Fruit fly (Drosophila melanogaster) whole organism, embryonic: ENCODE data around the gene slif.

ENCODE experiments used
- Ada2b ChIP-seq: fragments of 200-800 bp; sonication (Bioruptor generic); IDR thresholded peaks from 2 replicates; pipeline ENCODE4 v1.3.6; 2022; ENCODE audit warnings: missing biosample characterization, missing genetic modification characterization
- Awh ChIP-seq: fragments of 200-800 bp; sonication (Bioruptor generic); IDR thresholded peaks from 2 replicates; pipeline ENCODE4, ENCODE4 v1.3.6; 2022; ENCODE audit warnings: missing biosample characterization, missing genetic modification characterization
- CG10147 ChIP-seq: fragments of 200-800 bp; sonication (Bioruptor generic); optimal IDR thresholded peaks from 2 replicates; lab custom pipeline; 2019; ENCODE audit warnings: missing biosample characterization, mild to moderate bottlenecking, missing genetic modification characterization, moderate library complexity
- CG1024 ChIP-seq: fragments of 200-800 bp; sonication (Bioruptor generic); IDR thresholded peaks from 2 replicates; pipeline ENCODE4 v1.3.6; 2022; ENCODE audit warnings: missing biosample characterization, missing genetic modification characterization
- CG10321 ChIP-seq: fragments of 200-800 bp; sonication (Bioruptor generic); IDR thresholded peaks from 2 replicates; pipeline ENCODE4 v1.3.6; 2022; ENCODE audit warnings: missing biosample characterization, missing genetic modification characterization
- CG11695 ChIP-seq: fragments of 200-800 bp; sonication (Bioruptor generic); IDR thresholded peaks from 3 replicates; pipeline ENCODE4 v1.3.6; 2022; ENCODE audit warnings: missing biosample characterization, missing genetic modification characterization
- CG15696 ChIP-seq: fragments of 200-800 bp; sonication (Bioruptor generic); optimal IDR thresholded peaks from 2 replicates; lab custom pipeline; 2019; ENCODE audit warnings: missing biosample characterization, mild to moderate bottlenecking, missing genetic modification characterization, moderate library complexity
- CG16813 ChIP-seq: fragments of 200-800 bp; sonication (Bioruptor generic); IDR thresholded peaks from 3 replicates; pipeline ENCODE4 v1.3.6; 2022; ENCODE audit warnings: missing biosample characterization, missing genetic modification characterization; ENCODE audit not compliant: partially characterized antibody
- CG18599 ChIP-seq: fragments of 200-800 bp; sonication (Bioruptor generic); optimal IDR thresholded peaks from 3 replicates; lab custom pipeline; 2017; ENCODE audit warnings: missing biosample characterization, missing genetic modification characterization, mild to moderate bottlenecking, moderate library complexity, missing genetic modification reagents
- CG2129 ChIP-seq: fragments of 200-800 bp; sonication (Bioruptor generic); IDR thresholded peaks from 2 replicates; pipeline ENCODE4 v1.3.6; 2022; ENCODE audit warnings: missing biosample characterization, missing genetic modification characterization; ENCODE audit not compliant: partially characterized antibody
- CG2199 ChIP-seq: fragments of 200-800 bp; sonication (Bioruptor generic); IDR thresholded peaks from 3 replicates; pipeline ENCODE4 v1.3.6; 2022; ENCODE audit warnings: missing biosample characterization, missing genetic modification characterization
- CG2712 ChIP-seq: fragments of 200-800 bp; optimal IDR thresholded peaks from 3 replicates; lab custom pipeline; 2019; ENCODE audit warnings: missing biosample characterization, mild to moderate bottlenecking, missing genetic modification characterization, moderate library complexity
- CG3163 ChIP-seq: fragments of 200-800 bp; sonication (Bioruptor generic); optimal IDR thresholded peaks from 3 replicates; lab custom pipeline; 2016; ENCODE audit warnings: missing biosample characterization, missing genetic modification characterization
- CG34376 ChIP-seq: fragments of 200-800 bp; sonication (Bioruptor generic); optimal IDR thresholded peaks from 2 replicates; lab custom pipeline; 2018; ENCODE audit warnings: missing biosample characterization, mild to moderate bottlenecking, missing genetic modification characterization
- CG4328 ChIP-seq: fragments of 200-800 bp; sonication (Bioruptor generic); optimal IDR thresholded peaks from 3 replicates; lab custom pipeline; 2017; ENCODE audit warnings: missing biosample characterization, missing genetic modification reagents, missing genetic modification characterization
- CG4854 ChIP-seq: fragments of 200-800 bp; sonication (Bioruptor generic); optimal IDR thresholded peaks from 2 replicates; lab custom pipeline; 2016; ENCODE audit warnings: missing biosample characterization, missing genetic modification characterization, inconsistent platforms
- CG5245 ChIP-seq: fragments of 200-800 bp; sonication (Bioruptor generic); optimal IDR thresholded peaks from 3 replicates; lab custom pipeline; 2016; ENCODE audit warnings: missing biosample characterization, missing genetic modification characterization
- CG6254 ChIP-seq: fragments of 200-800 bp; sonication (Bioruptor generic); optimal IDR thresholded peaks from 3 replicates; lab custom pipeline; 2017; ENCODE audit warnings: mild to moderate bottlenecking, missing biosample characterization, missing genetic modification reagents, missing genetic modification characterization
- CG6683 ChIP-seq: fragments of 200-800 bp; sonication (Bioruptor generic); optimal IDR thresholded peaks from 2 replicates; lab custom pipeline; 2017; ENCODE audit warnings: missing biosample characterization, mild to moderate bottlenecking, missing genetic modification characterization, missing genetic modification reagents
- CG6791 ChIP-seq: fragments of 200-800 bp; sonication (Bioruptor generic); IDR thresholded peaks from 3 replicates; pipeline ENCODE4 v1.3.6; 2022; ENCODE audit warnings: missing biosample characterization, missing genetic modification characterization; ENCODE audit not compliant: partially characterized antibody
- CG8765 ChIP-seq: fragments of 200-800 bp; sonication (Bioruptor generic); IDR thresholded peaks from 2 replicates; pipeline ENCODE4 v1.3.6; 2022; ENCODE audit warnings: missing biosample characterization, missing genetic modification characterization
- CG8924 ChIP-seq: fragments of 200-800 bp; optimal IDR thresholded peaks from 3 replicates; lab custom pipeline; 2019; ENCODE audit warnings: missing biosample characterization, mild to moderate bottlenecking, missing genetic modification characterization, moderate library complexity
- Camta ChIP-seq: fragments of 200-800 bp; sonication (Bioruptor generic); optimal IDR thresholded peaks from 2 replicates; lab custom pipeline; 2016; ENCODE audit warnings: missing biosample characterization, missing genetic modification characterization
- CoRest ChIP-seq: fragments of 200-800 bp; sonication (Bioruptor generic); optimal IDR thresholded peaks from 3 replicates; lab custom pipeline; 2018; ENCODE audit warnings: missing biosample characterization, mild to moderate bottlenecking, missing genetic modification characterization, moderate library complexity
- Dad ChIP-seq: fragments of 200-800 bp; sonication (Bioruptor generic); optimal IDR thresholded peaks from 3 replicates; lab custom pipeline; 2016; ENCODE audit warnings: missing biosample characterization, missing genetic modification characterization
- Dp ChIP-seq: fragments of 200-800 bp; sonication (Bioruptor generic); optimal IDR thresholded peaks from 2 replicates; lab custom pipeline; 2018; ENCODE audit warnings: missing biosample characterization, mild to moderate bottlenecking, missing genetic modification characterization, moderate library complexity
- Drgx ChIP-seq: fragments of 200-800 bp; sonication (Bioruptor generic); IDR thresholded peaks from 2 replicates; pipeline ENCODE4 v1.3.6; 2022; ENCODE audit warnings: missing biosample characterization, missing genetic modification characterization
- Hr3 ChIP-seq: fragments of 200-800 bp; sonication (Bioruptor generic); optimal IDR thresholded peaks from 3 replicates; lab custom pipeline; 2016; ENCODE audit warnings: missing biosample characterization, missing genetic modification characterization
- Lpt ChIP-seq: fragments of >200 bp; optimal IDR thresholded peaks from 2 replicates; lab custom pipeline; 2018; ENCODE audit warnings: missing biosample characterization, missing genetic modification characterization
- Mad ChIP-seq: fragments of 200-800 bp; sonication (Bioruptor generic); optimal IDR thresholded peaks from 2 replicates; lab custom pipeline; 2016; ENCODE audit warnings: missing biosample characterization, missing genetic modification characterization
- NC2β ChIP-seq: fragments of 200-800 bp; sonication (Bioruptor generic); optimal IDR thresholded peaks from 2 replicates; lab custom pipeline; 2016; ENCODE audit warnings: missing biosample characterization, missing genetic modification characterization
- Six4 ChIP-seq: fragments of 200-800 bp; sonication (Bioruptor generic); optimal IDR thresholded peaks from 2 replicates; lab custom pipeline; 2016; ENCODE audit warnings: missing biosample characterization, missing genetic modification characterization
- Trl ChIP-seq, 3 experiments: fragments of >200 bp in 2 of 3; fragments of 200-800 bp in 1 of 3; sonication (Bioruptor generic) in 1 of 3; optimal IDR thresholded peaks; 2 replicates in 1 of 3; 3 replicates in 2 of 3; lab custom pipeline; 2016 to 2017; ENCODE audit warnings: missing biosample characterization in 1 of 3, missing genetic modification characterization in 1 of 3
- crc ChIP-seq: fragments of 200-800 bp; sonication (Bioruptor generic); optimal IDR thresholded peaks from 2 replicates; lab custom pipeline; 2016; ENCODE audit warnings: missing biosample characterization, missing genetic modification characterization
- disco-r ChIP-seq: fragments of 200-800 bp; sonication (Bioruptor generic); optimal IDR thresholded peaks from 2 replicates; lab custom pipeline; 2016; ENCODE audit warnings: missing biosample characterization, missing genetic modification characterization
- ems ChIP-seq: fragments of 200-800 bp; sonication (Bioruptor generic); optimal IDR thresholded peaks from 3 replicates; lab custom pipeline; 2016; ENCODE audit warnings: missing biosample characterization, missing genetic modification characterization
- kni ChIP-seq: fragments of 200-800 bp; sonication (Bioruptor generic); optimal IDR thresholded peaks from 3 replicates; lab custom pipeline; 2017; ENCODE audit warnings: mild to moderate bottlenecking, missing biosample characterization, missing genetic modification reagents, missing genetic modification characterization
- nerfin-1 ChIP-seq: fragments of 200-800 bp; sonication (Bioruptor generic); optimal IDR thresholded peaks from 3 replicates; lab custom pipeline; 2019; ENCODE audit warnings: missing biosample characterization, mild to moderate bottlenecking, missing genetic modification characterization, moderate library complexity
- onecut ChIP-seq: fragments of 200-800 bp; sonication (Bioruptor generic); IDR thresholded peaks from 2 replicates; pipeline ENCODE4 v1.3.6; 2022; ENCODE audit warnings: missing biosample characterization, missing genetic modification characterization
- psq ChIP-seq: fragments of 200-800 bp; sonication (Bioruptor generic); optimal IDR thresholded peaks from 2 replicates; lab custom pipeline; 2017; ENCODE audit warnings: missing biosample characterization, missing genetic modification characterization
- ro ChIP-seq: fragments of 200-800 bp; sonication (Bioruptor generic); IDR thresholded peaks from 2 replicates; pipeline ENCODE4 v1.3.6; 2022; ENCODE audit warnings: missing biosample characterization, missing genetic modification characterization
- shn ChIP-seq: fragments of 200-800 bp; sonication (Bioruptor generic); optimal IDR thresholded peaks from 3 replicates; lab custom pipeline; 2016; ENCODE audit warnings: missing biosample characterization, missing genetic modification characterization
- sim ChIP-seq: fragments of 200-800 bp; sonication (Bioruptor generic); IDR thresholded peaks from 2 replicates; pipeline ENCODE4 v1.3.6; 2022; ENCODE audit warnings: missing biosample characterization, missing genetic modification characterization
- sisA ChIP-seq: fragments of 200-800 bp; sonication (Bioruptor generic); IDR thresholded peaks from 2 replicates; pipeline ENCODE4 v1.3.6; 2022; ENCODE audit warnings: missing biosample characterization, missing genetic modification characterization
- sr ChIP-seq: fragments of 200-800 bp; sonication (Bioruptor generic); IDR thresholded peaks from 3 replicates; pipeline ENCODE4 v1.3.6; 2022; ENCODE audit warnings: missing biosample characterization, missing genetic modification characterization
- tna ChIP-seq: fragments of 200-800 bp; sonication (Bioruptor generic); IDR thresholded peaks from 2 replicates; pipeline ENCODE4 v1.3.6; 2022; ENCODE audit warnings: missing biosample characterization, missing genetic modification characterization; ENCODE audit not compliant: partially characterized antibody
- ttk ChIP-seq: fragments of 200-800 bp; sonication (Bioruptor generic); IDR thresholded peaks from 2 replicates; pipeline ENCODE4 v2.1.2; 2022; ENCODE audit warnings: missing biosample characterization, missing genetic modification characterization
- tup ChIP-seq: fragments of 200-800 bp; sonication (Bioruptor generic); optimal IDR thresholded peaks from 2 replicates; lab custom pipeline; 2016; ENCODE audit warnings: missing biosample characterization, mild to moderate bottlenecking, missing genetic modification characterization, moderate library complexity
- zen ChIP-seq: fragments of 200-800 bp; sonication (Bioruptor generic); optimal IDR thresholded peaks from 3 replicates; lab custom pipeline; 2018; ENCODE audit warnings: missing biosample characterization, mild to moderate bottlenecking, missing genetic modification characterization, moderate library complexity

The slif gene

dm6 chr3L:22878723-22879343, 2.0 kb upstream of the slif start, which contains the start of the genes Chro and Ssl1 (continued):
- TF ChIP-seq Dp (GFP tag; lab: Kevin White, UChicago) (peak; percentile 59), onecut (peak; percentile 99), CG3163 (GFP tag; lab: Kevin White, UChicago) (peak; percentile 97), Drgx (peak; percentile 100), CG18599 (peak; percentile 100), Dad (GFP tag; lab: Kevin White, UChicago) (peak; percentile 100), CG6254 (GFP tag; lab: Kevin White, UChicago) (peak; percentile 98), CoRest (tag; lab: Kevin White, UChicago) (peak; percentile 100), CG2129 (GFP tag; lab: Robert Waterston, UW) (no peak), sim (GFP tag; lab: Robert Waterston, UW) (peak; percentile 100), kni (peak; percentile 97), CG6683 (GFP tag; lab: Kevin White, UChicago) (peak; percentile 99), tna (0 out of 2 replicates have a peak, but pooled peaks have one; percentile 44), Mad (GFP tag; lab: Kevin White, UChicago) (peak; percentile 100), NC2β (GFP tag; lab: Kevin White, UChicago) (peak; percentile 100), CG1024 (GFP tag; lab: Robert Waterston, UW) (peak; percentile 98), Awh (GFP tag; lab: Robert Waterston, UW) (peak; percentile 100), nerfin-1 (tag; lab: Kevin White, UChicago) (peak; percentile 99), Hr3 (GFP tag; lab: Kevin White, UChicago) (peak; percentile 100), zen (peak; percentile 100), psq (GFP tag; lab: Kevin White, UChicago) (peak; percentile 99), Camta (GFP tag; lab: Kevin White, UChicago) (peak; percentile 100), Six4 (GFP tag; lab: Kevin White, UChicago) (peak; percentile 100), Trl (optimal IDR thresholded peaks at IDR 0.05; lab: Kevin White, UChicago) (no peak), Trl (GFP tag; optimal IDR thresholded peaks at IDR 0.05; lab: Kevin White, UChicago) (peak; percentile 100), CG11695 (GFP tag; lab: Robert Waterston, UW) (peak; percentile 100), CG34376 (GFP tag; lab: Kevin White, UChicago) (peak; percentile 100), CG4854 (GFP tag; lab: Kevin White, UChicago) (peak; percentile 100), Ada2b (GFP tag; lab: Robert Waterston, UW) (peak; percentile 100), CG10147 (GFP tag; lab: Kevin White, UChicago) (peak; percentile 99), CG2712 (tag; lab: Kevin White, UChicago) (peak; percentile 100), shn (GFP tag; lab: Kevin White, UChicago) (peak; percentile 100), CG6791 (no peak), ttk (GFP tag; lab: Robert Waterston, UW) (peak; percentile 100), Lpt (GFP tag; lab: Kevin White, UChicago) (no peak), sr (GFP tag; lab: Robert Waterston, UW) (peak; percentile 99), CG10321 (GFP tag; lab: Robert Waterston, UW) (peak; percentile 90), crc (GFP tag; lab: Kevin White, UChicago) (peak; percentile 100), disco-r (peak; percentile 100), CG4328 (GFP tag; lab: Kevin White, UChicago) (peak; percentile 98), CG2199 (GFP tag; lab: Robert Waterston, UW) (peak; percentile 100), CG16813 (GFP tag; lab: Robert Waterston, UW) (peak; percentile 44; the same call in 1 of the 3 replicates), ro (GFP tag; lab: Robert Waterston, UW) (peak; percentile 100), CG8924 (tag; lab: Kevin White, UChicago) (peak; percentile 100), sisA (GFP tag; lab: Robert Waterston, UW) (peak; percentile 100), ems (peak; percentile 100), tup (peak; percentile 100), CG5245 (GFP tag; lab: Kevin White, UChicago) (peak; percentile 100), CG15696 (peak; percentile 100), CG8765 (GFP tag; lab: Robert Waterston, UW) (peak; percentile 100)
